Fruit fly (Drosophila melanogaster): ENCODE measurements around the gene CG43349.

The CG43349 gene

DNA sequence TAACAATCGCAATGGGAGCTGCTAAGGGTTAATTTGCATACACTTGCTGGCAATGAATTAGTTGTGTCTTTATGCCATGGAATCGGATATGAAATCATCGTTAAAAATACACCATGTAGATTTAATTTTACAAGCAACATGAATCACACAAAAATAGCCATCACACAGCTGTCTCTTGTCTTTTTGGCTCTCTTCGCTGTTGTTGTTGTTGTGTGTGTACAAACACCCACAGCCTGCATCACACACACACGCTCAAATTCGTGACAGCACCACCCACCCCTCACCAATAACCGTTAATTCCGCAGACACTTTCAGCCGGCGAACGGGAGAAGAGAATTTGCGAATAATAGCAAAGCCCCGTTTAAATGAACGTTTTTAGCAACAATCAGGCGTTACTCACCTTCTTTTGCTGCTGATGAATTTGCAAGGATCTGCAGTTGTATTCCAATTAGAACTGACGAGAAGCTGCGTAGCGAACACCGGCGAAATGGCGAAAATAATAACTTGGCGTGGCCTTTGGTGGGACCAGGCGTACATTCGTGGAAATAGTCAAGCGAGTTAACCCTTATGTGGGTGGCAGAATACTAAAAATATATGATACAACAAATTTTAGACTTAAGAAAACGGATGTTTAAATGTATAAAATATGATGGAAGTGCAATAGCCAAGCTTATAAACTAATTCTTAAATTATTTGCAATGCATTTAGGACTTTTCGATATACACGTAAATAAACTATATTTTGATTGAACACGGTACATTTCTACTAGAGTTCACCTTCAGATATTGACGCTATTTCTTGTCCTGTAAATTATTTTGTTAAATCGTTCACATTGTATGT, 42.1 kb upstream of the CG43349 start, which contains the start of gene capt (continued):
- TF ChIP-seq CG14965 (GFP tag; optimal IDR thresholded peaks at IDR 0.05; ENCODE audit: borderline replicate concordance) (no peak), E2f2 (GFP tag; IDR thresholded peaks at IDR 0.05) (no peak), hbn (GFP tag; IDR thresholded peaks at IDR 0.05; ENCODE audit: partially characterized antibody) (no peak), ase (GFP tag; IDR thresholded peaks at IDR 0.05) (no peak), CG10366 (GFP tag; IDR thresholded peaks at IDR 0.05) (peak; percentile 14; the same call in 1 of the 2 replicates), danr (GFP tag; IDR thresholded peaks at IDR 0.05) (no peak), CG13287 (GFP tag; IDR thresholded peaks at IDR 0.05; ENCODE audit: partially characterized antibody) (peak; percentile 19; the same call in 1 of the 2 replicates), CG12104 (GFP tag; optimal IDR thresholded peaks at IDR 0.05) (peak; percentile 65), CG2875 (GFP tag; optimal IDR thresholded peaks at IDR 0.05) (no peak), CG15269 (tag; optimal IDR thresholded peaks at IDR 0.05) (no peak), dpn (GFP tag; optimal IDR thresholded peaks at IDR 0.05) (peak; percentile 24 to 28), crp (GFP tag; optimal IDR thresholded peaks at IDR 0.05) (peak; percentile 6 to 66), CG3838 (GFP tag; optimal IDR thresholded peaks at IDR 0.05) (no peak), psq (GFP tag; optimal IDR thresholded peaks at IDR 0.05) (no peak), CG10431 (GFP tag; optimal IDR thresholded peaks at IDR 0.05) (no peak), fd102C (GFP tag; optimal IDR thresholded peaks at IDR 0.05) (no peak), CG6854 (GFP tag; optimal IDR thresholded peaks at IDR 0.05) (no peak), CG9609 (GFP tag; optimal IDR thresholded peaks at IDR 0.05) (peak; percentile 19), H2.0 (GFP tag; IDR thresholded peaks at IDR 0.05) (0 out of 2 replicates have a peak, but pooled peaks have one; percentile 7), nerfin-1 (tag; optimal IDR thresholded peaks at IDR 0.05) (no peak), CG11456 (GFP tag; IDR thresholded peaks at IDR 0.05) (peak; percentile 62; the same call in 1 of the 3 replicates), Rfx (GFP tag; IDR thresholded peaks at IDR 0.05) (peak; percentile 72), CG2116 (GFP tag; optimal IDR thresholded peaks at IDR 0.05) (peak; percentile 6), schlank (tag; optimal IDR thresholded peaks at IDR 0.05) (peak; percentile 27), CG12391 (tag; optimal IDR thresholded peaks at IDR 0.05) (peak; percentile 54), Hey (tag; optimal IDR thresholded peaks at IDR 0.05) (no peak), Sin3A (optimal IDR thresholded peaks at IDR 0.05) (peak; percentile 54), phol (tag; optimal IDR thresholded peaks at IDR 0.05) (peak; percentile 23), Med (GFP tag) (peak; percentile 84), CG42726 (GFP tag; IDR thresholded peaks at IDR 0.05; ENCODE audit: partially characterized antibody) (peak; percentile 52; the same call in 1 of the 2 replicates), chinmo (GFP tag; IDR thresholded peaks at IDR 0.05; ENCODE audit: partially characterized antibody) (peak; percentile 82; the same call in 1 of the 4 replicates), CG30020 (tag; optimal IDR thresholded peaks at IDR 0.05) (no peak), sima (GFP tag; optimal IDR thresholded peaks at IDR 0.05) (no peak), kay (GFP tag; optimal IDR thresholded peaks at IDR 0.05) (peak; percentile 69), caup (GFP tag; optimal IDR thresholded peaks at IDR 0.05; ENCODE audit: severe bottlenecking) (no peak), CG4820 (GFP tag; optimal IDR thresholded peaks at IDR 0.05) (peak; percentile 16), gfzf (GFP tag; optimal IDR thresholded peaks at IDR 0.05) (peak; percentile 75), Usf (GFP tag; optimal IDR thresholded peaks at IDR 0.05) (no peak), Nf-YA (GFP tag; IDR thresholded peaks at IDR 0.05) (no peak), grn (GFP tag; optimal IDR thresholded peaks at IDR 0.05) (peak; percentile 11), inv (GFP tag; IDR thresholded peaks at IDR 0.05; ENCODE audit: partially characterized antibody) (no peak), jigr1 (GFP tag; IDR thresholded peaks at IDR 0.05) (peak; percentile 75; the same call in 2 of the 3 replicates), CG15073 (GFP tag; optimal IDR thresholded peaks at IDR 0.05) (no peak), hb (GFP tag; IDR thresholded peaks at IDR 0.05; ENCODE audit: partially characterized antibody) (no peak), CG4360 (GFP tag; IDR thresholded peaks at IDR 0.05) (peak; percentile 88), NC2α (GFP tag; optimal IDR thresholded peaks at IDR 0.05) (no peak), bigmax (GFP tag; optimal IDR thresholded peaks at IDR 0.05) (peak; percentile 52), Hr51 (GFP tag; optimal IDR thresholded peaks at IDR 0.05) (no peak)

Data from whole organism, embryonic.